Fruit fly (Drosophila melanogaster): ENCODE measurements around the gene CG13299.

CG13299 gene

DNA sequence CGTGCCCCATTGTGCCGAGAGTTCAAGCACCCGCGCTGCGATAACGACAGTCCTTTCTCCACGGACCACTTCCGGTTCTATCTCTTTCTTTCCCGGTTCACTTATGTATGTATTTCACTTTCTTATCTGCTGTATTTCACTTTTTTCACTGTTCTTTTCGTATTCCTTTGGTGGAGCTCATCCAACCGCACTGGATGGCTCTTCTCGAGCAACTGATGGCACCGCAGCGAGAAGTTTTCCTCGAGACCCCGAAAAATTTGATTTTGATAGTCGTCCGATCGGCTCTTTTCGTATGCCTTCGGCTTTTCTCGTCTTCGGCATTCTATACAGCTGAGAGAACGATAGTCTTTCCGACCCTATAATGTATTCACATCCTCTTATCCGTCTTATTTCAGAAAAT lies 14.4 kb downstream of the CG13299 start, which contains the start of gene LanA:
TSS of gene LanA (minus strand) at position 217 of the 400 bp plus-strand sequence.
- peak; percentile 9 for TF ChIP-seq fkh (GFP tag; optimal IDR thresholded peaks at IDR 0.05)
- no peak for TF ChIP-seq spab (GFP tag; optimal IDR thresholded peaks at IDR 0.05)
- no peak for TF ChIP-seq Eip78C (GFP tag)
- peak; percentile 52; the same call in 2 of the 3 replicates for TF ChIP-seq CG6163 (GFP tag; IDR thresholded peaks at IDR 0.05)
- peak; percentile 7 for TF ChIP-seq achi (GFP tag; optimal IDR thresholded peaks at IDR 0.05)
- peak; percentile 67 for TF ChIP-seq svp (GFP tag)
- no peak for TF ChIP-seq pdm3 (GFP tag; optimal IDR thresholded peaks at IDR 0.05)
- TF ChIP-seq Blimp-1 (GFP tag; optimal IDR thresholded peaks at IDR 0.05), result peak; percentile 67
- peak; percentile 35 for TF ChIP-seq Sox102F (GFP tag; optimal IDR thresholded peaks at IDR 0.05)
- TF ChIP-seq CG3919 (GFP tag; optimal IDR thresholded peaks at IDR 0.05), result peak; percentile 7
- TF ChIP-seq CG6854 (GFP tag; optimal IDR thresholded peaks at IDR 0.05), result peak; percentile 37
- TF ChIP-seq vri (GFP tag; optimal IDR thresholded peaks at IDR 0.05), result peak; percentile 25
- peak; percentile 14; the same call in 1 of the 3 replicates for TF ChIP-seq eg (GFP tag; IDR thresholded peaks at IDR 0.05)
- TF ChIP-seq salr (GFP tag; optimal IDR thresholded peaks at IDR 0.05), result no peak

DNA sequence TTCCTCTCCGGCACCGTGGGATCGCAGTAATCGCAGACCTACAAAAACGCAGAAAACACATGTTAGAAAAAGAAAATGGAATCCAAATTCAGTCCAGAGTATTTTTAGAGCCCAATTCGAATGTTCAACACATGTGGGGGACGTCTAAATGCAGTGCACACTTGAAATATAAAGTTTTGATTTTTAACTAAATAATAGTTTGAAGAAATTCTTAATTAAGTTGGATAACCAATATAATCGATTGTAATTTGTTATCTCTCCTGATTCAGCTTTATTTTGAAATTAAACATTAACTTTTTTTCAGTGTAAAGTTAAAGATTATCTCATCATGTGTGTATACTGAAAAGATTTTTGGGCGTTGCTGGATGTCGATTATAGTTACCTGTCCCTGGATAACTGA lies 14.9 kb downstream of the CG13299 start:
- TF ChIP-seq CG6792 (GFP tag; optimal IDR thresholded peaks at IDR 0.05), result peak; percentile 37
- no peak for TF ChIP-seq Ets21C (GFP tag; optimal IDR thresholded peaks at IDR 0.05)
- no peak for TF ChIP-seq salr (GFP tag; optimal IDR thresholded peaks at IDR 0.05)
- TF ChIP-seq CG1621 (tag; optimal IDR thresholded peaks at IDR 0.05), result no peak
- no peak for TF ChIP-seq CG10669 (GFP tag; optimal IDR thresholded peaks at IDR 0.05)
- no peak for TF ChIP-seq CG4318 (GFP tag; optimal IDR thresholded peaks at IDR 0.05)
- TF ChIP-seq ss (GFP tag; optimal IDR thresholded peaks at IDR 0.05), result no peak
- TF ChIP-seq pdm3 (GFP tag; optimal IDR thresholded peaks at IDR 0.05), result no peak
- TF ChIP-seq CG34406 (GFP tag; optimal IDR thresholded peaks at IDR 0.05), result peak; percentile 4
- TF ChIP-seq Met (GFP tag; optimal IDR thresholded peaks at IDR 0.05), result peak; percentile 67
- no peak for TF ChIP-seq CG8319 (GFP tag; optimal IDR thresholded peaks at IDR 0.05)
- no peak for TF ChIP-seq OdsH (GFP tag; optimal IDR thresholded peaks at IDR 0.05)
- no peak for TF ChIP-seq CG11762 (GFP tag; optimal IDR thresholded peaks at IDR 0.05; ENCODE audit: insufficient read depth)
- TF ChIP-seq Sox15 (GFP tag; optimal IDR thresholded peaks at IDR 0.05), result no peak
- no peak for TF ChIP-seq fd85E (GFP tag; optimal IDR thresholded peaks at IDR 0.05)
- TF ChIP-seq Ets96B (tag; optimal IDR thresholded peaks at IDR 0.05), result no peak
- TF ChIP-seq CG8632 (GFP tag; optimal IDR thresholded peaks at IDR 0.05), result peak; percentile 30
- no peak for TF ChIP-seq CG6276 (GFP tag; optimal IDR thresholded peaks at IDR 0.05)
- TF ChIP-seq CG32006 (GFP tag; optimal IDR thresholded peaks at IDR 0.05), result peak; percentile 50
- no peak for TF ChIP-seq Sox14 (GFP tag; optimal IDR thresholded peaks at IDR 0.05)
- TF ChIP-seq spab (GFP tag; optimal IDR thresholded peaks at IDR 0.05), result no peak
- TF ChIP-seq dac (GFP tag; optimal IDR thresholded peaks at IDR 0.05), result no peak
- no peak for TF ChIP-seq fd59A (GFP tag; optimal IDR thresholded peaks at IDR 0.05)
- TF ChIP-seq Eip78C (GFP tag), result no peak
- TF ChIP-seq CG9139 (GFP tag; optimal IDR thresholded peaks at IDR 0.05), result no peak
- TF ChIP-seq CG6854 (GFP tag; optimal IDR thresholded peaks at IDR 0.05), result no peak
- no peak for TF ChIP-seq CG3919 (GFP tag; optimal IDR thresholded peaks at IDR 0.05)
- no peak for TF ChIP-seq net (GFP tag; optimal IDR thresholded peaks at IDR 0.05)
- TF ChIP-seq lz (GFP tag; optimal IDR thresholded peaks at IDR 0.05), result no peak
- no peak for TF ChIP-seq CG6808 (GFP tag; optimal IDR thresholded peaks at IDR 0.05)
- peak; percentile 65 for TF ChIP-seq svp (GFP tag)
- TF ChIP-seq CG3032 (tag; optimal IDR thresholded peaks at IDR 0.05), result no peak
- TF ChIP-seq Sox102F (GFP tag; optimal IDR thresholded peaks at IDR 0.05), result peak; percentile 53
- peak; percentile 29; the same call in 1 of the 2 replicates for TF ChIP-seq CG15336 (GFP tag; IDR thresholded peaks at IDR 0.05)
- peak; percentile 55 for TF ChIP-seq CG10631 (GFP tag; optimal IDR thresholded peaks at IDR 0.05)
- no peak for TF ChIP-seq Eip93F (GFP tag; optimal IDR thresholded peaks at IDR 0.05)
- no peak for TF ChIP-seq Lpt (GFP tag; optimal IDR thresholded peaks at IDR 0.05)
- TF ChIP-seq CG16779 (tag; optimal IDR thresholded peaks at IDR 0.05), result no peak
- TF ChIP-seq Hr4 (GFP tag; optimal IDR thresholded peaks at IDR 0.05), result no peak
- no peak for TF ChIP-seq Hr38 (GFP tag; optimal IDR thresholded peaks at IDR 0.05)
- TF ChIP-seq acj6 (GFP tag; optimal IDR thresholded peaks at IDR 0.05), result peak; percentile 42
- no peak for TF ChIP-seq Blimp-1 (GFP tag; optimal IDR thresholded peaks at IDR 0.05)
- no peak for TF ChIP-seq dsx (GFP tag; optimal IDR thresholded peaks at IDR 0.05; ENCODE audit: poor library complexity, severe bottlenecking)
- TF ChIP-seq eg (GFP tag; IDR thresholded peaks at IDR 0.05), result peak; percentile 52; the same call in 2 of the 3 replicates

All from whole organism, prepupa.